Fruit fly (Drosophila melanogaster) whole organism, embryonic: ENCODE data around the gene mahe.

Experiments
- B-H2 ChIP-seq: fragments of 200-800 bp; sonication (Bioruptor generic); optimal IDR thresholded peaks from 2 replicates; lab custom pipeline; 2018; ENCODE audit warnings: missing biosample characterization, mild to moderate bottlenecking, missing genetic modification characterization
- CG1024 ChIP-seq: fragments of 200-800 bp; sonication (Bioruptor generic); IDR thresholded peaks from 2 replicates; pipeline ENCODE4 v1.3.6; 2022; ENCODE audit warnings: missing biosample characterization, missing genetic modification characterization
- CG10267 ChIP-seq: fragments of 200-800 bp; sonication (Bioruptor generic); optimal IDR thresholded peaks from 2 replicates; lab custom pipeline; 2018; ENCODE audit warnings: missing biosample characterization, mild to moderate bottlenecking, missing genetic modification characterization, moderate library complexity
- CG11560 ChIP-seq: fragments of 200-800 bp; sonication (Bioruptor generic); IDR thresholded peaks from 3 replicates; pipeline ENCODE4 v1.3.6; 2022; ENCODE audit warnings: missing biosample characterization, missing genetic modification characterization
- CG12219 ChIP-seq: fragments of 200-800 bp; sonication (Bioruptor generic); optimal IDR thresholded peaks from 3 replicates; lab custom pipeline; 2018; ENCODE audit warnings: missing biosample characterization, mild to moderate bottlenecking, missing genetic modification characterization
- CG13296 ChIP-seq: fragments of 200-800 bp; sonication (Bioruptor generic); optimal IDR thresholded peaks from 3 replicates; lab custom pipeline; 2018; ENCODE audit warnings: missing biosample characterization, mild to moderate bottlenecking, missing genetic modification characterization
- CG15696 ChIP-seq: fragments of 200-800 bp; sonication (Bioruptor generic); optimal IDR thresholded peaks from 2 replicates; lab custom pipeline; 2019; ENCODE audit warnings: missing biosample characterization, mild to moderate bottlenecking, missing genetic modification characterization, moderate library complexity
- CG16779 ChIP-seq: fragments of 200-800 bp; sonication (Bioruptor generic); IDR thresholded peaks from 2 replicates; pipeline ENCODE4 v1.3.6; 2022; ENCODE audit warnings: missing biosample characterization, missing genetic modification characterization
- CG17361 ChIP-seq: fragments of 200-800 bp; sonication (Bioruptor generic); IDR thresholded peaks from 3 replicates; pipeline ENCODE4 v1.3.6; 2022; ENCODE audit warnings: missing biosample characterization, missing genetic modification characterization
- CG17385 ChIP-seq: fragments of 200-800 bp; sonication (Bioruptor generic); optimal IDR thresholded peaks from 3 replicates; lab custom pipeline; 2018; ENCODE audit warnings: missing biosample characterization, mild to moderate bottlenecking, missing genetic modification characterization
- CG2199 ChIP-seq: fragments of 200-800 bp; sonication (Bioruptor generic); IDR thresholded peaks from 3 replicates; pipeline ENCODE4 v1.3.6; 2022; ENCODE audit warnings: missing biosample characterization, missing genetic modification characterization
- CG2875 ChIP-seq: fragments of 200-800 bp; sonication (Bioruptor generic); optimal IDR thresholded peaks from 2 replicates; lab custom pipeline; 2017; ENCODE audit warnings: missing biosample characterization, mild to moderate bottlenecking, missing genetic modification characterization, missing genetic modification reagents
- CG31365 ChIP-seq: fragments of 200-800 bp; sonication (Bioruptor generic); optimal IDR thresholded peaks from 2 replicates; lab custom pipeline; 2018; ENCODE audit warnings: missing biosample characterization, mild to moderate bottlenecking, missing genetic modification characterization
- CG3281 ChIP-seq: fragments of 200-800 bp; sonication (Bioruptor generic); optimal IDR thresholded peaks from 3 replicates; lab custom pipeline; 2017; ENCODE audit warnings: missing biosample characterization, mild to moderate bottlenecking, missing genetic modification characterization
- CG33213 ChIP-seq: fragments of 200-800 bp; sonication (Bioruptor generic); optimal IDR thresholded peaks from 3 replicates; lab custom pipeline; 2016; ENCODE audit warnings: missing biosample characterization, missing genetic modification characterization
- CG42726 ChIP-seq: fragments of 200-800 bp; sonication (Bioruptor generic); IDR thresholded peaks from 2 replicates; pipeline ENCODE4 v1.3.6; 2022; ENCODE audit warnings: missing biosample characterization, missing genetic modification characterization; ENCODE audit not compliant: partially characterized antibody
- CG6175 ChIP-seq: fragments of 200-800 bp; sonication (Bioruptor generic); IDR thresholded peaks from 3 replicates; pipeline ENCODE4 v1.3.6; 2022; ENCODE audit warnings: missing biosample characterization, missing genetic modification characterization
- CG6791 ChIP-seq: fragments of 200-800 bp; sonication (Bioruptor generic); IDR thresholded peaks from 3 replicates; pipeline ENCODE4 v1.3.6; 2022; ENCODE audit warnings: missing biosample characterization, missing genetic modification characterization; ENCODE audit not compliant: partially characterized antibody
- CG7839 ChIP-seq: fragments of 200-800 bp; sonication (Bioruptor generic); optimal IDR thresholded peaks from 3 replicates; lab custom pipeline; 2018; ENCODE audit warnings: missing biosample characterization, mild to moderate bottlenecking, missing genetic modification characterization, moderate library complexity
- CTCF ChIP-seq: fragments of 200-800 bp; sonication (Bioruptor generic); optimal IDR thresholded peaks from 2 replicates; lab custom pipeline; 2017; ENCODE audit warnings: missing biosample characterization, mild to moderate bottlenecking, missing genetic modification characterization, moderate library complexity
- CoRest ChIP-seq: fragments of 200-800 bp; sonication (Bioruptor generic); optimal IDR thresholded peaks from 3 replicates; lab custom pipeline; 2018; ENCODE audit warnings: missing biosample characterization, mild to moderate bottlenecking, missing genetic modification characterization, moderate library complexity
- Dip2 ChIP-seq: fragments of 200-800 bp; sonication (Bioruptor generic); IDR thresholded peaks from 2 replicates; pipeline ENCODE4 v1.3.6; 2022; ENCODE audit warnings: missing biosample characterization, missing genetic modification characterization
- Dll ChIP-seq: fragments of 200-800 bp; sonication (Bioruptor generic); IDR thresholded peaks from 4 replicates; pipeline ENCODE4 v1.3.6; 2022; ENCODE audit warnings: missing biosample characterization, missing genetic modification characterization; ENCODE audit not compliant: partially characterized antibody
- Drgx ChIP-seq: fragments of 200-800 bp; sonication (Bioruptor generic); IDR thresholded peaks from 2 replicates; pipeline ENCODE4 v1.3.6; 2022; ENCODE audit warnings: missing biosample characterization, missing genetic modification characterization
- Elba2 ChIP-seq: fragments of 200-800 bp; sonication (Bioruptor generic); optimal IDR thresholded peaks from 3 replicates; lab custom pipeline; 2016; ENCODE audit warnings: missing biosample characterization, missing genetic modification characterization
- HLH3B ChIP-seq: fragments of 200-800 bp; sonication (Bioruptor generic); IDR thresholded peaks from 2 replicates; pipeline ENCODE4 v1.3.6; 2022; ENCODE audit warnings: missing biosample characterization, missing genetic modification characterization
- HLHmδ ChIP-seq: fragments of 200-800 bp; sonication (Bioruptor generic); optimal IDR thresholded peaks from 2 replicates; lab custom pipeline; 2018; ENCODE audit warnings: missing biosample characterization, mild to moderate bottlenecking, missing genetic modification characterization, moderate library complexity
- Hr78 ChIP-seq, 2 experiments: fragments of 200-800 bp in 1 of 2; fragments of >200 bp in 1 of 2; sonication (Bioruptor generic) in 1 of 2; optimal IDR thresholded peaks; 2 replicates each; lab custom pipeline; 2017 to 2019; ENCODE audit warnings: missing biosample characterization in 2 of 2, missing genetic modification characterization in 2 of 2, mild to moderate bottlenecking in 1 of 2, moderate library complexity in 1 of 2
- Jarid2 ChIP-seq: fragments of 200-800 bp; sonication (Bioruptor generic); optimal IDR thresholded peaks from 3 replicates; lab custom pipeline; 2017; ENCODE audit warnings: mild to moderate bottlenecking, missing biosample characterization, missing genetic modification reagents, missing genetic modification characterization
- MBD-R2 ChIP-seq: fragments of 200-800 bp; sonication (Bioruptor generic); IDR thresholded peaks from 2 replicates; pipeline ENCODE4 v1.3.6; 2022; ENCODE audit warnings: missing biosample characterization, missing genetic modification characterization
- Ravus ChIP-seq: fragments of 200-800 bp; sonication (Bioruptor generic); IDR thresholded peaks from 2 replicates; pipeline ENCODE4 v1.3.6; 2022; ENCODE audit warnings: missing biosample characterization, missing genetic modification characterization
- Sry-δ ChIP-seq: fragments of 200-800 bp; sonication (Bioruptor generic); optimal IDR thresholded peaks from 2 replicates; lab custom pipeline; 2016; ENCODE audit warnings: missing biosample characterization, missing genetic modification characterization
- Xrp1 ChIP-seq: fragments of 200-800 bp; sonication (Bioruptor generic); IDR thresholded peaks from 2 replicates; pipeline ENCODE4 v1.3.6; 2022; ENCODE audit warnings: missing biosample characterization, missing genetic modification characterization
- caup ChIP-seq: fragments of 200-800 bp; sonication (Bioruptor generic); optimal IDR thresholded peaks from 3 replicates; lab custom pipeline; 2017; ENCODE audit warnings: missing biosample characterization, mild to moderate bottlenecking, missing genetic modification characterization, moderate library complexity; ENCODE audit not compliant: severe bottlenecking
- emc ChIP-seq: fragments of 200-800 bp; sonication (Bioruptor generic); optimal IDR thresholded peaks from 2 replicates; lab custom pipeline; 2016; ENCODE audit warnings: missing biosample characterization, missing genetic modification characterization
- eve ChIP-seq, 2 experiments: fragments of >200 bp; optimal IDR thresholded peaks; 2 replicates each; lab custom pipeline; 2017; ENCODE audit warnings: missing biosample characterization in 2 of 2, missing genetic modification characterization in 2 of 2
- fd102C ChIP-seq: fragments of 200-800 bp; sonication (Bioruptor generic); optimal IDR thresholded peaks from 2 replicates; lab custom pipeline; 2018; ENCODE audit warnings: missing biosample characterization, mild to moderate bottlenecking, missing genetic modification characterization, moderate library complexity
- gce ChIP-seq: fragments of 200-800 bp; sonication (Bioruptor generic); IDR thresholded peaks from 3 replicates; pipeline ENCODE4 v1.3.6; 2022; ENCODE audit warnings: missing biosample characterization, missing genetic modification characterization
- gem ChIP-seq: fragments of 200-800 bp; sonication (Bioruptor generic); optimal IDR thresholded peaks from 2 replicates; lab custom pipeline; 2019; ENCODE audit warnings: missing biosample characterization, mild to moderate bottlenecking, missing genetic modification characterization, moderate library complexity
- gsb-n ChIP-seq: fragments of 200-800 bp; sonication (Bioruptor generic); optimal IDR thresholded peaks from 3 replicates; lab custom pipeline; 2018; ENCODE audit warnings: missing biosample characterization, mild to moderate bottlenecking, missing genetic modification characterization
- ken ChIP-seq: fragments of 200-800 bp; sonication (Bioruptor generic); IDR thresholded peaks from 3 replicates; pipeline ENCODE4 v1.3.6; 2022; ENCODE audit warnings: missing biosample characterization, missing genetic modification characterization
- klu ChIP-seq: fragments of 200-800 bp; sonication (Bioruptor generic); IDR thresholded peaks from 2 replicates; pipeline ENCODE4 v1.3.6; 2022; ENCODE audit warnings: missing biosample characterization, missing genetic modification characterization
- lola ChIP-seq, 3 experiments: fragments of >200 bp in 2 of 3; fragments of 200-800 bp in 1 of 3; sonication (Bioruptor generic) in 1 of 3; optimal IDR thresholded peaks; 2 replicates each; lab custom pipeline; 2017 to 2019; ENCODE audit warnings: missing biosample characterization in 3 of 3, missing genetic modification characterization in 3 of 3, mild to moderate bottlenecking in 1 of 3, moderate library complexity in 1 of 3
- oc ChIP-seq: fragments of 200-800 bp; sonication (Bioruptor generic); optimal IDR thresholded peaks from 2 replicates; lab custom pipeline; 2018; ENCODE audit warnings: missing biosample characterization, mild to moderate bottlenecking, missing genetic modification characterization, moderate library complexity
- pfk ChIP-seq: fragments of 200-800 bp; sonication (Bioruptor generic); optimal IDR thresholded peaks from 2 replicates; lab custom pipeline; 2018; ENCODE audit warnings: missing biosample characterization, mild to moderate bottlenecking, missing genetic modification characterization, moderate library complexity
- pzg ChIP-seq: fragments of 200-800 bp; sonication (Bioruptor generic); optimal IDR thresholded peaks from 3 replicates; lab custom pipeline; 2018; ENCODE audit warnings: missing biosample characterization, mild to moderate bottlenecking, missing genetic modification characterization, moderate library complexity
- ranshi ChIP-seq: fragments of 200-800 bp; sonication (Bioruptor generic); IDR thresholded peaks from 2 replicates; pipeline ENCODE4 v1.3.6; 2022; ENCODE audit warnings: missing biosample characterization, missing genetic modification characterization
- row ChIP-seq: fragments of 200-800 bp; sonication (Bioruptor generic); IDR thresholded peaks from 3 replicates; pipeline ENCODE4 v1.3.6; 2022; ENCODE audit warnings: missing biosample characterization, missing genetic modification characterization
- schlank ChIP-seq: fragments of 200-800 bp; sonication (Bioruptor generic); optimal IDR thresholded peaks from 2 replicates; lab custom pipeline; 2018; ENCODE audit warnings: missing biosample characterization, mild to moderate bottlenecking, missing genetic modification characterization
- sens-2 ChIP-seq: fragments of 200-800 bp; sonication (Bioruptor generic); IDR thresholded peaks from 2 replicates; pipeline ENCODE4 v1.3.6; 2022; ENCODE audit warnings: missing biosample characterization, missing genetic modification characterization
- trem ChIP-seq: fragments of 200-800 bp; optimal IDR thresholded peaks from 3 replicates; lab custom pipeline; 2019; ENCODE audit warnings: missing biosample characterization, mild to moderate bottlenecking, missing genetic modification characterization, moderate library complexity
- zf30C ChIP-seq: fragments of 200-800 bp; sonication (Bioruptor generic); optimal IDR thresholded peaks from 3 replicates; lab custom pipeline; 2018; ENCODE audit warnings: missing biosample characterization, mild to moderate bottlenecking, missing genetic modification characterization

Gene mahe

DNA sequence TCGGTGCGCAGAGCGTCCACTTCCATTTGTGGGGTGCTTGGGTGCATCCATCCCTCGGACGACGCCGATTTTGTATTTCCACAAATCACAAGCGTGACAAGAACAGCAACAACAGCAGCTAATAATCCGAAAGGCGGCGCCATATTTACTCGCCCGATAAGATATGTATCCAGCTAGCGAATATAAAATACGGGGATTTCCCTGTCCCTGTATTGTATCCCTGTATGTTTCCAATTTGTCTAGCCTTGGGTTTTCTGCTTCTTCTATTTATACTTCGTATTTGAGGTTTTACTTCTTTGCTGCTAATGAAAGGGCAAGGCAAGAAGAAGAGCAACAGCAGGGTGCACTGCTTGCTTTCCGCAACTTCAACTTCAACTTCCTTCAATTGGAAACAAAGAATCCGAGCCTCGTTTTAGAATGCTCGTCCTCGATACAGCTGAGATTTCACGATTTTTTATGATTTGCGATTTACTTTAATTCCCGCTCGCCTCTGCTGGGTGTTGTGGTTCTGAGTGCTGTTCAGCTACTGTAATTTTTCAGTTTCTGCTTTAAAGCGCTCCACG is 13.1 kb upstream of the mahe start:
- TF ChIP-seq CG13296 (GFP tag; lab: Kevin White, UChicago) (no peak), Sry-δ (GFP tag; lab: Kevin White, UChicago) (no peak), CG6791 (no peak), emc (GFP tag; lab: Kevin White, UChicago) (no peak), CG2199 (GFP tag; lab: Robert Waterston, UW) (no peak), Ravus (GFP tag; lab: Robert Waterston, UW) (no peak), CG12219 (no peak), CG31365 (peak; percentile 57), oc (tag; lab: Kevin White, UChicago) (no peak), CG6175 (GFP tag; lab: Robert Waterston, UW) (no peak), CG10267 (tag; lab: Kevin White, UChicago) (no peak), HLHmδ (GFP tag; lab: Kevin White, UChicago) (no peak), zf30C (no peak), gem (tag; lab: Kevin White, UChicago) (no peak), CG17361 (GFP tag; lab: Robert Waterston, UW) (no peak), fd102C (GFP tag; lab: Kevin White, UChicago) (no peak), CG17385 (GFP tag; lab: Kevin White, UChicago) (peak; percentile 85), eve (GFP tag; optimal IDR thresholded peaks at IDR 0.05; lab: Kevin White, UChicago) (no peak), CoRest (tag; lab: Kevin White, UChicago) (no peak), sens-2 (GFP tag; lab: Robert Waterston, UW) (0 out of 2 replicates have a peak, but pooled peaks have one; percentile 15), CG33213 (GFP tag; lab: Kevin White, UChicago) (no peak), Elba2 (GFP tag; lab: Kevin White, UChicago) (peak; percentile 62), CG15696 (tag; lab: Kevin White, UChicago) (no peak), B-H2 (GFP tag; lab: Kevin White, UChicago) (peak; percentile 16), CG1024 (GFP tag; lab: Robert Waterston, UW) (no peak), ranshi (GFP tag; lab: Robert Waterston, UW) (no peak), CG16779 (no peak), Jarid2 (GFP tag; lab: Kevin White, UChicago) (peak; percentile 5), CG2875 (GFP tag; lab: Kevin White, UChicago) (no peak), Xrp1 (no peak), klu (GFP tag; lab: Robert Waterston, UW) (no peak)

DNA sequence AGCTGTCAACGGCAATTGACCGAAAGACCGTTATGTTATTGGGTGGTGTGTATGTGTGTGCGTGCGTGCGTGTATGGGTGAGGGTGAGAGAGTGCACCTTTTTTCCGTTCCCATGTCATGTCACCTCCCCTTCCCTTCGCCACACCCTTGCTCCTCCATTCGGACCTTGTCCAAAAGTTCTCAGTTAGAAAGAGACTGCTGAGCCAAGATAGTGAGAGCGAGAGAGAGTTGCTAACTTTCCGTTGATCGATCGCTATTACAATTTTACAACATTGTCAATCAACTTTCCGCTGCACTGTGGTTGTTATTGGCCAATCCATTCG is 7.3 kb upstream of the mahe start:
- TF ChIP-seq caup (GFP tag; lab: Kevin White, UChicago), result no peak
- no peak for TF ChIP-seq Drgx
- 0 out of 3 replicates have a peak, but pooled peaks have one; percentile 37 for TF ChIP-seq row
- TF ChIP-seq Hr78 (GFP tag; optimal IDR thresholded peaks at IDR 0.05; lab: Kevin White, UChicago), result peak in 1 of 2 experiments; percentile 66
- no peak for TF ChIP-seq trem (tag; lab: Kevin White, UChicago)
- no peak for TF ChIP-seq lola (GFP tag; optimal IDR thresholded peaks at IDR 0.05; lab: Kevin White, UChicago)
- TF ChIP-seq MBD-R2 (GFP tag; lab: Robert Waterston, UW), result no peak
- no peak for TF ChIP-seq Dll (GFP tag; lab: Robert Waterston, UW)
- TF ChIP-seq CG7839 (tag; lab: Kevin White, UChicago), result no peak
- no peak for TF ChIP-seq Dip2 (GFP tag; lab: Robert Waterston, UW)
- no peak for TF ChIP-seq CG3281 (GFP tag; lab: Kevin White, UChicago)
- TF ChIP-seq CG42726, result no peak
- no peak for TF ChIP-seq CTCF
- TF ChIP-seq CG16779, result no peak
- TF ChIP-seq pzg, result no peak
- TF ChIP-seq pfk (GFP tag; lab: Kevin White, UChicago), result no peak
- no peak for TF ChIP-seq gsb-n
- no peak for TF ChIP-seq HLH3B (GFP tag; lab: Robert Waterston, UW)
- no peak for TF ChIP-seq CG11560 (tag; lab: Robert Waterston, UW)
- TF ChIP-seq ken (GFP tag; lab: Robert Waterston, UW), result no peak
- TF ChIP-seq schlank (tag; lab: Kevin White, UChicago), result no peak
- no peak for TF ChIP-seq gce (GFP tag; lab: Robert Waterston, UW)
